Worm (Caenorhabditis elegans) whole organism, early embryonic: ENCODE data around the gene enol-1.

Source experiments
- B0310.2 ChIP-seq: sonication (generic microtip); optimal IDR thresholded peaks from 2 replicates; lab custom pipeline; 2016; ENCODE audit warnings: mild to moderate bottlenecking, missing genetic modification characterization, missing compliant biosample characterization
- aly-1 ChIP-seq: sonication (generic microtip); optimal IDR thresholded peaks from 2 replicates; lab custom pipeline; 2016; ENCODE audit warnings: missing genetic modification characterization, missing compliant biosample characterization
- ama-1 ChIP-seq: fragments of 150-350 bp; optimal IDR thresholded peaks from 2 replicates; lab custom pipeline; 2014
- ets-7 ChIP-seq: sonication (generic microtip); optimal IDR thresholded peaks from 2 replicates; lab custom pipeline; 2016; ENCODE audit warnings: missing genotype, missing genetic modification characterization, missing compliant biosample characterization
- flt-1 ChIP-seq: fragments of 200-800 bp; sonication (Bioruptor generic); IDR thresholded peaks from 2 replicates; pipeline ENCODE4 v1.3.6; 2022; ENCODE audit warnings: missing genetic modification characterization, missing compliant biosample characterization
- scrt-1 ChIP-seq: fragments of 200-800 bp; sonication (Bioruptor generic); IDR thresholded peaks from 2 replicates; pipeline ENCODE4 v1.3.6; 2022; ENCODE audit warnings: missing genetic modification characterization, missing compliant biosample characterization

DNA sequence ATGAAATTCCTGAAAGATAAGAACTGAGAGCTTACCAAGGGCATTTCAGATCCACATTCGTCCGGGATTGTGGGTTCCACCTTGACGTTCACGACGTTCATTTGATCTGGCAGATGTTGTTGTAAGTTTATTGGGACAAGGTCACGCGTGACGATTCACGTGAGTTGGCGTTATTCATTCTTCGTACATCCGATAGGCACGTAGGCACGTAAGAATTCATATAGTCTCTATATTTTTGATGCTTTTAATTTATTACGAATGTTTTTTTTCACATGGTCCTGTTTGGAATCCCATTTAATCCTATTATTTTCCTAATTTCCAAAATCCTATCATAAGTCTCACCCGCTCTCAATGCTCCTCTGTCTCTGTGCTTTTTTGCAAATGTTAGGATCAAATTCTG lies 18.9 kb upstream of the enol-1 start, which contains the start of gene B0457.4:
- TF ChIP-seq B0310.2 (tag; lab: Kevin White, UChicago) (no peak), flt-1 (GFP tag; lab: Robert Waterston, UW) (no peak), scrt-1 (no peak), aly-1 (tag; lab: Kevin White, UChicago) (no peak), ama-1 (no peak), ets-7 (tag; lab: Kevin White, UChicago) (no peak)
